Fruit fly (Drosophila melanogaster) Kc167 (cell line): ENCODE measurements around the gene Gk2.

Source experiments
- Sin3A ChIP-seq: fragments of >200 bp; optimal IDR thresholded peaks from 2 replicates; lab custom pipeline; 2018; ENCODE audit warnings: missing external identifiers
- h ChIP-seq: fragments of >200 bp; optimal IDR thresholded peaks from 3 replicates; lab custom pipeline; 2018; ENCODE audit warnings: missing external identifiers
- insv ChIP-seq: fragments of >200 bp; optimal IDR thresholded peaks from 3 replicates; lab custom pipeline; 2018; ENCODE audit warnings: missing external identifiers
- psq ChIP-seq: fragments of >200 bp; optimal IDR thresholded peaks from 2 replicates; lab custom pipeline; 2017; ENCODE audit warnings: missing external identifiers

DNA sequence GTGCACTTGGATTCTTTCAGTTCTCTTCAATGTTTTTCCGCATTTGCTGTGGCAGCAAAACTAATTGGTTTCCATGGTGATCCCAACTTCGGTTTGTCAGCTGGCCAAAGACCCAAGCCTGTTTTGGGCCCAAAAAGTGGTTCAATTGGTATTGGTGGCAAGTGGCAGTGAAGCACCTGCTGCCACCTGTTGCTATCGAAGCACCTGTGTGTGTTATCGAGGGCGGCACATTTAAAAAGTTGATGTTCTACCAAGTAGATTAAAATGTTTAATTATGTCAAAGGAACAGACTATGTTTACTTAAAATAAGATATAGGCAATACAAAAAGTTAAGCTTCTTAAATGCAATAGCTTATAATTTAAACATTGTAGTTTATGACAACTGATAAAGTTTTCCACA is 2.6 kb upstream of the Gk2 start, which contains the start of gene Oseg4:
- TF ChIP-seq Sin3A (lab: Kevin White, UChicago) (no peak), psq (lab: Kevin White, UChicago) (no peak), insv (lab: Kevin White, UChicago) (no peak), h (no peak)
